Worm (Caenorhabditis elegans): ENCODE data around the gene srw-102.

srw-102 gene

DNA sequence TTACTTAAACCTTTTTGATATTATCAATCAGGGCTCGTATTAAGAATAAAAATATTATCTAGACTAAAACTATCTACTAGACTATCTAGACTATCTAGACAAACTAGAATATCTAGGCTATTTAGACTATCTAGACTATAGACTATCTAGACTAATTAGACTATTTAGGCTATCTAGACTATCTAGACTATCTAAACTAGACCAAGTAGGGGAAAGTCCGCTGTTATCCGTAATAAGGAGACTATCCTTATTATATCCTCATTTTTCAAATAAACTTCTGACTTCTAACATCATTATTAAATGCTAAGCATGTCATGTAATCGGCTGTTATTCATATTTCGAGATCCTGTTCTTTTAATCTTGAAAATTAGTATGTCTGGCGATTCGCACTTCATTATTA is 1.9 kb downstream of the srw-102 start, which contains the start of gene srw-101:
srw-101 (plus strand) TSS at position 301 of the 400 bp plus-strand sequence.
- TF ChIP-seq nhr-28 (tag; optimal IDR thresholded peaks at IDR 0.05) (no peak), egl-27 (tag; optimal IDR thresholded peaks at IDR 0.05) (no peak), lin-39 (tag; optimal IDR thresholded peaks at IDR 0.05) (no peak), nhr-23 (tag; optimal IDR thresholded peaks at IDR 0.05) (no peak), nhr-77 (tag; optimal IDR thresholded peaks at IDR 0.05) (no peak), fkh-10 (GFP tag; optimal IDR thresholded peaks at IDR 0.05) (no peak), nhr-43 (tag; optimal IDR thresholded peaks at IDR 0.05; ENCODE audit: poor library complexity, severe bottlenecking) (no peak)

DNA sequence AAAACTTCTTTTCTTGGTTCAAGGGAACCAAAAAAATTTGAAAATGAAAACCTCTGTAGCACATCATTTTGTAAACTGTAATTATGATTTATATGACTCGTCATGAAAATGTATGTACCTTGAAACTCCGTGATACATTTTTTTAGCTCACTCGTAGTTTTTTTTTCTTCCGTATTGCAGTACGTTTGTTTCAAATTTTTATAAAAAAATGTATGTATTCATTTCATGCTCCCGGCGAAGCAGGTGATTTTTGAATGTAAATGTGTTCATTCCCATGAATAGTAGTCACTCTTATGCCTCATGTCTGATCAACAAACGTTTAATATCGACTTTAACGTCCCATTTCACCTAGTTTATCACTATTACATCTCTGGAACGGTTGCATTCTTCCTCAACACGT is 5.3 kb downstream of the srw-102 start, which contains the start of gene sri-27:
sri-27 (plus strand) TSS at position 301 of the 400 bp plus-strand sequence.
- no peak for TF ChIP-seq nhr-11 (tag; optimal IDR thresholded peaks at IDR 0.05)
- TF ChIP-seq unc-39 (tag; optimal IDR thresholded peaks at IDR 0.05), result no peak
- no peak for TF ChIP-seq skn-1 (tag; optimal IDR thresholded peaks at IDR 0.05)
- TF ChIP-seq lin-39 (tag; optimal IDR thresholded peaks at IDR 0.05), result no peak
- TF ChIP-seq R02D3.7 (tag; optimal IDR thresholded peaks at IDR 0.05), result no peak
- TF ChIP-seq fkh-10 (GFP tag; optimal IDR thresholded peaks at IDR 0.05), result no peak
- no peak for TF ChIP-seq mml-1 (tag; optimal IDR thresholded peaks at IDR 0.05)
- TF ChIP-seq hmg-11 (tag; optimal IDR thresholded peaks at IDR 0.05), result no peak
- TF ChIP-seq egl-5 (tag; optimal IDR thresholded peaks at IDR 0.05), result no peak
- TF ChIP-seq nhr-12 (tag; optimal IDR thresholded peaks at IDR 0.05), result no peak
- no peak for TF ChIP-seq elt-2 (tag; optimal IDR thresholded peaks at IDR 0.05)
- no peak for TF ChIP-seq tbx-2 (tag; optimal IDR thresholded peaks at IDR 0.05)
- TF ChIP-seq nhr-23 (tag; optimal IDR thresholded peaks at IDR 0.05), result no peak
- TF ChIP-seq pqm-1 (tag; optimal IDR thresholded peaks at IDR 0.05), result no peak
- TF ChIP-seq nhr-237 (tag; optimal IDR thresholded peaks at IDR 0.05), result no peak
- TF ChIP-seq eor-1 (tag; optimal IDR thresholded peaks at IDR 0.05), result no peak
- no peak for TF ChIP-seq lin-15B (tag; optimal IDR thresholded peaks at IDR 0.05)
- no peak for TF ChIP-seq nhr-76 (tag; optimal IDR thresholded peaks at IDR 0.05)
- no peak for TF ChIP-seq ceh-28 (tag; optimal IDR thresholded peaks at IDR 0.05)
- no peak for TF ChIP-seq egl-27 (tag; optimal IDR thresholded peaks at IDR 0.05)

DNA sequence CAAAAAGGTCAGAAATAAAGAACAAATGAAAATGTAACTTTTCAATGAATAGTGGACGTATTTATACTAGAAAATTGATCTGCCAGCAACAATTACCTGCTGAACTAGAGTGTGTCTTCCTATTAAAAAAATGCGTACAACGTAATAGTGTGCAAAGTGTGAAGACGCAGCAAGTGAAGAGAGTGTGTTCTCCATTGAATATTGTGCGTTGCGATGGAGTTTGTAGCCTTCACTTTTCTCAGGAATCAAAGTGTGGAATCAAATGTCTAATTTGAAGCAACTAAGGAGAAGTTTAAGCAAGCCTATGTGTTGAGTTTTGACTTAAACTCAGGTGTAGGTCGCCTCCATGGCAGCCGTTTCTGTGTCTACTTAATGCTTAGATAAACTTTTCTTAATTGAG is 11.9 kb downstream of the srw-102 start, which contains the start of gene gst-21:
gst-21 (minus strand) TSS at position 101 of the 400 bp plus-strand sequence.
- TF ChIP-seq nhr-77 (tag; optimal IDR thresholded peaks at IDR 0.05) (no peak), nhr-11 (tag; optimal IDR thresholded peaks at IDR 0.05) (no peak), ZK546.5 (tag; optimal IDR thresholded peaks at IDR 0.05) (no peak)

DNA sequence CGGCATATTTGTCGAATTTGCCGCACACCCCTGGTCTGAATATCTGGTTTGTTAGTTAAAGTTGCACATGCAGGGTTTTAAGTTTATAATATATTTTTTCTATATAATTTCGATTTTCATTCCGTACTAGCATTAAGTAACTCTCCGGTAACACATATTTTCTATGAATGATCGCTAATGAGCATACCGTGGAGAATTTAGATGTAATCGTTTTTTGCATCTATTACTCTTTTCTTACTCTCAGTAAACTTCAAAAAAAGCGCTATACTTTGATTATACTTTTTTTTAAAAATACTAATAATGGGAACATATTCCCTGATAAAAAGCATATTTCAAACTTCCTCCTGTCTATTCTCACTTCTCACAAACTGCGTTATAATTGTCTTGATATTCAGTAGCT is 14.5 kb downstream of the srw-102 start, which contains the start of gene str-160:
str-160 (plus strand) TSS at position 301 of the 400 bp plus-strand sequence.
- no peak for TF ChIP-seq fkh-2 (tag; optimal IDR thresholded peaks at IDR 0.05)
- no peak for TF ChIP-seq nhr-76 (tag; optimal IDR thresholded peaks at IDR 0.05)
- no peak for TF ChIP-seq nhr-67 (tag; optimal IDR thresholded peaks at IDR 0.05)
- no peak for TF ChIP-seq ceh-28 (tag; optimal IDR thresholded peaks at IDR 0.05)
- no peak for TF ChIP-seq nhr-43 (tag; optimal IDR thresholded peaks at IDR 0.05; ENCODE audit: poor library complexity, severe bottlenecking)
- no peak for TF ChIP-seq ama-1 (optimal IDR thresholded peaks at IDR 0.05)

DNA sequence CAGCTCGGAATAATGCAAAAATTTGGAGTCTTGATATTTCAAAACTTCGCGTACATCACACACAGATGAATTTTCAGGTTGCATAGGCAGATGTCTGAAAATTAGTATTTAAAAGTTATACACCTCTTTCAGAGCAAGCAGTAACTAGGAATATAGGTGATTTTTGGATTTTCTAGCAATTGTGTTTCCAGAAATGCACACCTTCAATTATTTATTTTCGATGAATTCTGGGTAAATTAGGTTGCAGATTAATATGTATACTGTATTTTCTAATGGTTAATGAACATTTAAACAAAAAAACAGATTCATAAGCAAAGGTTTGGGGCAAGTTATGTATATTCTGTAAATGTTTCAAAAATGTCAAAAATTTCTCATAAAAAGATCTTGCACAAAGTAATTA is 21.0 kb downstream of the srw-102 start, which contains the start of gene srab-25:
srab-25 (minus strand) TSS at position 101 of the 400 bp plus-strand sequence.
- TF ChIP-seq ceh-82 (tag; optimal IDR thresholded peaks at IDR 0.05), result no peak
- TF ChIP-seq unc-39 (tag; optimal IDR thresholded peaks at IDR 0.05), result no peak
- TF ChIP-seq hmg-11 (tag; optimal IDR thresholded peaks at IDR 0.05), result no peak
- TF ChIP-seq mml-1 (tag; optimal IDR thresholded peaks at IDR 0.05), result no peak

DNA sequence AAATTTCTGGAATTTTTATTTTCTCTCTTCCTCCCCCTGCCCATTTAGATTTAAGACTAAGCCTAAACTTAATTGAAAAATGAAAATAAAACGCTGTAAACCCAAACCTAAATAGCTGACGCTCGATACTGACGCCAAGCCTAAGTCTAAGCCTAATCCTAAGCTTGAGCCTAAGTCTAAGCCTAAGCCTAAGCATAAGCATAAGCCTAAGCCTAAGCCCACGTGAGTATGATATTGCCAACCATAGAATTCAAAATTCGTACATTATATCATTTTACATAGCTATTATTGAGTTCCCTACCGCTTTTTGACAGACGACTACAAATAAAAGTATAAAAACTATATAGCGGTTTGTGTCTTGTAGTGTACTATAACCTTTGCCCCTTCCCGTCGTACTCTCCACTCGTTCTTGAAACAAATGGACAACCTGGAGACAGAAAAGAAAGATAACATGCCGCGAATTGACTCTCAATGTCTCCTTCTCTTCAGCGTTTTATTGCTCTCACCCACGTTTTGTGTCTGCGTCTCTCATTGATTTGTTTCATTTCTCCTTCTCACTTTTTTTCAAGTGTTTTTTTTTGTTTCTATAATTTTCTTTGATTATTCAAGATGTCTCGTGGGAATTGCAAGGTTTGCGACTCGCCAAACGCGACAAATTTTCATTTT is 23.3 kb downstream of the srw-102 start, which contains the start of gene nhr-256:
nhr-256 (plus strand) TSS at position 567 of the 666 bp plus-strand sequence.
- TF ChIP-seq ceh-16 (tag; optimal IDR thresholded peaks at IDR 0.05), result no peak
- TF ChIP-seq pha-4 (tag; optimal IDR thresholded peaks at IDR 0.05), result peak; percentile 87
- TF ChIP-seq R02D3.7 (tag; optimal IDR thresholded peaks at IDR 0.05), result peak; percentile 23
- TF ChIP-seq elt-1 (tag; optimal IDR thresholded peaks at IDR 0.05), result no peak
- peak; percentile 20 for TF ChIP-seq lin-39 (tag; optimal IDR thresholded peaks at IDR 0.05)
- TF ChIP-seq ceh-28 (tag; optimal IDR thresholded peaks at IDR 0.05), result peak; percentile 81
- no peak for TF ChIP-seq nhr-67 (tag; optimal IDR thresholded peaks at IDR 0.05)
- peak; percentile 93 for TF ChIP-seq elt-2 (tag; optimal IDR thresholded peaks at IDR 0.05)
- TF ChIP-seq ceh-82 (tag; optimal IDR thresholded peaks at IDR 0.05), result no peak
- TF ChIP-seq aly-2 (tag; optimal IDR thresholded peaks at IDR 0.05), result no peak
- no peak for TF ChIP-seq zag-1 (tag; optimal IDR thresholded peaks at IDR 0.05)
- TF ChIP-seq egl-5 (tag; optimal IDR thresholded peaks at IDR 0.05), result peak; percentile 70
- TF ChIP-seq pqm-1 (tag; optimal IDR thresholded peaks at IDR 0.05), result peak; percentile 95
- TF ChIP-seq nhr-43 (tag; optimal IDR thresholded peaks at IDR 0.05; ENCODE audit: poor library complexity, severe bottlenecking), result peak; percentile 35
- TF ChIP-seq nhr-25 (tag; optimal IDR thresholded peaks at IDR 0.05), result peak; percentile 72
- peak; percentile 27 for TF ChIP-seq lin-15B (tag; optimal IDR thresholded peaks at IDR 0.05)
- no peak for TF ChIP-seq ceh-9 (tag; optimal IDR thresholded peaks at IDR 0.05)
- TF ChIP-seq nhr-237 (tag; optimal IDR thresholded peaks at IDR 0.05), result no peak
- peak; percentile 47 for TF ChIP-seq hmg-11 (tag; optimal IDR thresholded peaks at IDR 0.05)
- peak; percentile 79 for TF ChIP-seq nfya-1 (tag; optimal IDR thresholded peaks at IDR 0.05; ENCODE audit: insufficient read depth)

Measured in whole organism, L3 larva.